Worm (Caenorhabditis elegans): ENCODE measurements around the gene C27D9.1.

DNA sequence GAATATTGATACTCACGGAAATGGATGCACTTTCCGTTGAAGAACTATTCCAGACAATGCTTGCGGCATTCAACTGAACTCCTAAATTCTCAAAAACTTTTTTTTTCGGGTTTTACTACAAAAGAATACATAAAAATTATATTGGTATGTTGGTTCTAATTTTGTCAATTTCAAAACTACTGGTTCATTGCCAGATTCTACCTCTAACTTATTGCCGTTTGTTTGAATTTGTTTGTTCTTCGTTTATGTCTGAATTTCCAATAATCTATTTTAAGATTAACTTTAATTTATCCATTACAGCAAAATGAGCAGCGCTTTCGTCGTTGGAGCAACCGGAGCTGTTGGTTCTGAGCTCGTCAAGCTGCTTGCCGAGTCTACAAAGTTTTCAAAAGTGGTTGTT, 43.9 kb downstream of the C27D9.1 start, which contains the start of gene C33F10.14:
- TF ChIP-seq elt-3 (tag; optimal IDR thresholded peaks at IDR 0.05) = no peak
- no peak for TF ChIP-seq nhr-76 (tag; optimal IDR thresholded peaks at IDR 0.05)
- no peak for TF ChIP-seq sptf-1 (tag; optimal IDR thresholded peaks at IDR 0.05)
- no peak for TF ChIP-seq nhr-237 (tag; optimal IDR thresholded peaks at IDR 0.05)
- TF ChIP-seq elt-1 (tag; optimal IDR thresholded peaks at IDR 0.05; ENCODE audit: borderline replicate concordance, insufficient read depth) = no peak
- no peak for TF ChIP-seq lsy-2 (tag; optimal IDR thresholded peaks at IDR 0.05)
- no peak for TF ChIP-seq lin-13 (tag; optimal IDR thresholded peaks at IDR 0.05)
- TF ChIP-seq tbx-8 (GFP tag; optimal IDR thresholded peaks at IDR 0.05) = no peak
- TF ChIP-seq drap-1 (GFP tag; optimal IDR thresholded peaks at IDR 0.05) = no peak
